Fruit fly (Drosophila melanogaster) whole organism, wandering third instar larva: ENCODE results near the gene CG8100.

Experiments
- Abd-B ChIP-seq: fragments of >200 bp; optimal IDR thresholded peaks from 2 replicates; lab custom pipeline; 2017; ENCODE audit warnings: missing biosample characterization, missing genetic modification characterization
- CG9705 ChIP-seq: fragments of 200-800 bp; sonication (Bioruptor generic); optimal IDR thresholded peaks from 2 replicates; lab custom pipeline; 2018; ENCODE audit warnings: missing biosample characterization, mild to moderate bottlenecking, missing genetic modification characterization
- CrebA ChIP-seq: fragments of 200-800 bp; sonication (Bioruptor generic); optimal IDR thresholded peaks from 2 replicates; lab custom pipeline; 2016; ENCODE audit warnings: missing biosample characterization, mild to moderate bottlenecking, missing genetic modification characterization, borderline replicate concordance
- Dfd ChIP-seq: fragments of >200 bp; optimal IDR thresholded peaks from 2 replicates; lab custom pipeline; 2017; ENCODE audit warnings: missing biosample characterization, missing genetic modification characterization
- Dif ChIP-seq: fragments of 200-275, 200-300 bp; sonication (Bioruptor generic); optimal IDR thresholded peaks from 2 replicates; lab custom pipeline; 2018; ENCODE audit warnings: missing biosample characterization, missing genetic modification characterization; ENCODE audit not compliant: partially characterized antibody
- GATAd ChIP-seq: sonication (Bioruptor generic); optimal IDR thresholded peaks from 2 replicates; lab custom pipeline; 2016; ENCODE audit warnings: missing biosample characterization, missing genetic modification characterization
- HLH106 ChIP-seq: fragments of 200-800 bp; optimal IDR thresholded peaks from 3 replicates; lab custom pipeline; 2019; ENCODE audit warnings: missing biosample characterization, mild to moderate bottlenecking, missing genetic modification characterization, moderate library complexity
- Hnf4 ChIP-seq: fragments of 200-800 bp; sonication (Bioruptor generic); optimal IDR thresholded peaks from 2 replicates; lab custom pipeline; 2016; ENCODE audit warnings: missing biosample characterization, mild to moderate bottlenecking, missing genetic modification characterization
- Hr78 ChIP-seq: fragments of >200 bp; optimal IDR thresholded peaks from 2 replicates; lab custom pipeline; 2017; ENCODE audit warnings: missing biosample characterization, missing genetic modification characterization
- Hr83 ChIP-seq: fragments of 200-300 bp; sonication (Bioruptor generic); optimal IDR thresholded peaks from 2 replicates; lab custom pipeline; 2016; ENCODE audit warnings: missing biosample characterization, mild to moderate bottlenecking, missing genetic modification characterization, moderate library complexity; ENCODE audit not compliant: poor library complexity, severe bottlenecking
- Mio ChIP-seq: sonication (Bioruptor generic); optimal IDR thresholded peaks from 2 replicates; lab custom pipeline; 2016; ENCODE audit warnings: missing biosample characterization, missing genetic modification characterization
- Myc ChIP-seq: fragments of >200 bp; optimal IDR thresholded peaks from 2 replicates; lab custom pipeline; 2017
- N ChIP-seq: fragments of >200 bp; optimal IDR thresholded peaks from 2 replicates; lab custom pipeline; 2018; ENCODE audit warnings: missing biosample characterization, missing external identifiers, missing genetic modification characterization
- OdsH ChIP-seq: fragments of 200-800 bp; sonication (Bioruptor generic); optimal IDR thresholded peaks from 2 replicates; lab custom pipeline; 2016; ENCODE audit warnings: missing biosample characterization, mild to moderate bottlenecking, missing genetic modification characterization
- Rel ChIP-seq, 2 experiments: fragments of 200-800 bp; sonication (Bioruptor generic) in 1 of 2; optimal IDR thresholded peaks; 2 replicates in 1 of 2; 3 replicates in 1 of 2; lab custom pipeline; 2016 to 2019; ENCODE audit warnings: mild to moderate bottlenecking in 2 of 2, missing biosample characterization in 2 of 2, missing genetic modification characterization in 2 of 2, moderate library complexity in 1 of 2
- Sp1 ChIP-seq: fragments of 200-800 bp; sonication (Bioruptor generic); optimal IDR thresholded peaks from 3 replicates; lab custom pipeline; 2019; ENCODE audit warnings: missing biosample characterization, mild to moderate bottlenecking, missing genetic modification characterization, moderate library complexity
- Vsx2 ChIP-seq: fragments of 200-300, 225-300 bp; sonication (Bioruptor generic); optimal IDR thresholded peaks from 2 replicates; lab custom pipeline; 2018; ENCODE audit warnings: missing biosample characterization, missing genetic modification characterization; ENCODE audit not compliant: partially characterized antibody
- br ChIP-seq: fragments of 200-800 bp; sonication (Bioruptor generic); optimal IDR thresholded peaks from 2 replicates; lab custom pipeline; 2016; ENCODE audit warnings: missing biosample characterization, missing genetic modification characterization
- brk ChIP-seq: fragments of 200-800 bp; sonication (Bioruptor generic); optimal IDR thresholded peaks from 2 replicates; lab custom pipeline; 2016; ENCODE audit warnings: missing biosample characterization, mild to moderate bottlenecking, missing genetic modification characterization
- dl ChIP-seq, 2 experiments: fragments of 175-275, 200-275 bp in 1 of 2; fragments of 200-275 bp in 1 of 2; sonication (Bioruptor generic); optimal IDR thresholded peaks; lab custom pipeline; 2018; ENCODE audit warnings: mild to moderate bottlenecking in 2 of 2, missing biosample characterization in 2 of 2, missing genetic modification characterization in 2 of 2, moderate library complexity in 2 of 2; ENCODE audit not compliant: partially characterized antibody in 2 of 2, insufficient read depth in 1 of 2
- ey ChIP-seq: fragments of 200-800 bp; sonication (Bioruptor generic); optimal IDR thresholded peaks from 2 replicates; lab custom pipeline; 2016; ENCODE audit warnings: missing biosample characterization, missing genetic modification characterization
- foxo ChIP-seq, 2 experiments: fragments of 200-800 bp; sonication (Bioruptor generic); optimal IDR thresholded peaks; 2 replicates in 1 of 2; 3 replicates in 1 of 2; lab custom pipeline; 2016 to 2017; ENCODE audit warnings: missing biosample characterization in 2 of 2, missing genetic modification characterization in 2 of 2
- fru ChIP-seq: fragments of 200-800 bp; sonication (Bioruptor generic); optimal IDR thresholded peaks from 3 replicates; lab custom pipeline; 2016; ENCODE audit warnings: missing biosample characterization, mild to moderate bottlenecking, missing genetic modification characterization
- h ChIP-seq: fragments of 200-800 bp; sonication (Bioruptor generic); optimal IDR thresholded peaks from 3 replicates; lab custom pipeline; 2016; ENCODE audit warnings: missing biosample characterization, mild to moderate bottlenecking, missing genetic modification characterization
- jim ChIP-seq: fragments of 175-275, 200-325 bp; sonication (Bioruptor generic); optimal IDR thresholded peaks from 2 replicates; lab custom pipeline; 2016; ENCODE audit warnings: missing biosample characterization, mild to moderate bottlenecking, missing genetic modification characterization
- lola ChIP-seq: fragments of >200 bp; optimal IDR thresholded peaks from 2 replicates; lab custom pipeline; 2017; ENCODE audit warnings: missing biosample characterization, missing genetic modification characterization
- rgr ChIP-seq: fragments of 200-800 bp; sonication (Bioruptor generic); optimal IDR thresholded peaks from 3 replicates; lab custom pipeline; 2016; ENCODE audit warnings: missing biosample characterization, mild to moderate bottlenecking, missing genetic modification characterization
- sage ChIP-seq: fragments of 200-800 bp; sonication (Bioruptor generic); optimal IDR thresholded peaks from 2 replicates; lab custom pipeline; 2016; ENCODE audit warnings: missing biosample characterization, mild to moderate bottlenecking, missing genetic modification characterization
- sv ChIP-seq: fragments of 200-800 bp; sonication (Bioruptor generic); optimal IDR thresholded peaks from 3 replicates; lab custom pipeline; 2016; ENCODE audit warnings: missing biosample characterization, missing genetic modification characterization
- tai ChIP-seq: sonication (Bioruptor generic); optimal IDR thresholded peaks from 2 replicates; lab custom pipeline; 2016; ENCODE audit warnings: missing biosample characterization, missing genetic modification characterization
- usp ChIP-seq: fragments of >200 bp; optimal IDR thresholded peaks from 2 replicates; lab custom pipeline; 2017; ENCODE audit warnings: missing biosample characterization, missing genetic modification characterization
- woc ChIP-seq: sonication (Bioruptor generic); optimal IDR thresholded peaks from 2 replicates; lab custom pipeline; 2016; ENCODE audit warnings: missing biosample characterization, mild to moderate bottlenecking, missing genetic modification characterization

The CG8100 gene

DNA sequence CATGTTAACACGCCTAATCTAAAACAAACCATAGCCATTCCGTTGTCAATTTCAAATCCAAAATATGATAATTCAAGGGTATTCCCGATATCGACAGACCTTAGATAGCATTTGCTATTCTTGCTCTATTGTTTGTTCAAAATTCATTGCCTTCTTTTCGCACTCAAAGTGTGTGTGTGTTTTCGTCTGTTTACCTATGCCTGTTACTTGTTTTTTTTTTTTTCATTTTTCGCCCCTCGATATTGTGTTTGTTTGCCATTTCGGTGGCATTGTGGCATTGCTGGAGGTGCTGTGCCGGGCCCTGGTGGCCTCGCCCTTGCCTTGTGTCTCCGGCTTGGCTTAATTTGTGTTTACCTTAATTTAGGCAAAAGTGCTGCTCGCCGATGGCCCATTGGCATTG is 26.6 kb upstream of the CG8100 start:
- TF ChIP-seq sage (no peak), tai (GFP tag; lab: Kevin White, UChicago) (no peak), GATAd (GFP tag; lab: Kevin White, UChicago) (no peak), Hr78 (GFP tag; lab: Kevin White, UChicago) (no peak), sv (GFP tag; lab: Kevin White, UChicago) (no peak), fru (GFP tag; lab: Kevin White, UChicago) (no peak), Sp1 (no peak), br (GFP tag; lab: Kevin White, UChicago) (no peak), Dfd (GFP tag; lab: Kevin White, UChicago) (no peak)
- TF ChIP-seq, all 38 proteins: peak for 0

DNA sequence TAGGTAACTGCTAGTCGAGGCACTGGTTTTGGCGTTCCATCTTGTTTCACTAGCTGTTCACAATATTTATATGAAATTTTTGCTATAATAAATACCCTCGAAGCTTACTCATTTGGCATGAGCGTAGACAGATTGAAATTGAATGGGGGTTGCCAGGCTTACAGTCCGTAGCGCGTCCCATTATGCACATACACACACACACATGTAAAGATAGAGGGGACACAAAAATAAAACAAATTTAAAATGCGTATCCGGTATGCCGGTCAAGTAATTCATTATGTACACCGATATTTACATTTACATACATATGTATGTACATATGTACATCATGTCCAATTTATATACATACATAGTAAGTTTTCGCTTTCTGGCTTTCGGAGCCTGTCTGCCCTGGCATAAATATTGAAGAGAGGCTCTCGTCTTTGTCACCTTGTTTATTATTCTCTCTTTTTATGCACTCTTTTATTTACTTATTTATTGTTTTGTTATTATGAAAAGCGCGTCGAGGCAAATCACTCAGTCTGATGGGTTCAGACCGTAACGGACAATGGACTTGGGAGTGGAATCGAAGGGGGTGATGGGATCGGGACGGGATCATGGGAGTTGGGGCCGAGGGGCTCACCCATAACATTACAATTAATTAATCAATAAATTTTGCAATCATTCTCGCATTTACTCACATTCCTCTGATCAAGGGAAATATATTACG is 24.0 kb upstream of the CG8100 start:
- TF ChIP-seq brk (GFP tag; lab: Kevin White, UChicago) (no peak), woc (GFP tag; lab: Kevin White, UChicago) (no peak), CrebA (GFP tag; lab: Kevin White, UChicago) (no peak), Sp1 (no peak), foxo (GFP tag; optimal IDR thresholded peaks at IDR 0.05; lab: Kevin White, UChicago) (peak in 1 of 2 experiments; percentile 36), fru (GFP tag; lab: Kevin White, UChicago) (no peak), usp (GFP tag; lab: Kevin White, UChicago) (no peak), dl (GFP tag; optimal IDR thresholded peaks at IDR 0.05; lab: Kevin White, UChicago; ENCODE audit: insufficient read depth in 1 of 2, partially characterized antibody in 2 of 2) (no peak), Dfd (GFP tag; lab: Kevin White, UChicago) (no peak), Rel (GFP tag; optimal IDR thresholded peaks at IDR 0.05; lab: Kevin White, UChicago) (no peak), Rel (tag; optimal IDR thresholded peaks at IDR 0.05; lab: Kevin White, UChicago) (no peak), CG9705 (GFP tag; lab: Kevin White, UChicago) (no peak), Vsx2 (GFP tag; lab: Kevin White, UChicago) (no peak), br (GFP tag; lab: Kevin White, UChicago) (peak; percentile 21), Hr83 (no peak), ey (peak; percentile 10), rgr (GFP tag; lab: Kevin White, UChicago) (peak; percentile 18), Abd-B (GFP tag; lab: Kevin White, UChicago) (no peak), sv (GFP tag; lab: Kevin White, UChicago) (no peak), Dif (GFP tag; lab: Kevin White, UChicago) (no peak), HLH106 (tag; lab: Kevin White, UChicago) (no peak), jim (no peak), lola (GFP tag; lab: Kevin White, UChicago) (no peak), Hnf4 (no peak), Mio (GFP tag; lab: Kevin White, UChicago) (no peak), Myc (lab: Kevin White, UChicago) (no peak)

DNA sequence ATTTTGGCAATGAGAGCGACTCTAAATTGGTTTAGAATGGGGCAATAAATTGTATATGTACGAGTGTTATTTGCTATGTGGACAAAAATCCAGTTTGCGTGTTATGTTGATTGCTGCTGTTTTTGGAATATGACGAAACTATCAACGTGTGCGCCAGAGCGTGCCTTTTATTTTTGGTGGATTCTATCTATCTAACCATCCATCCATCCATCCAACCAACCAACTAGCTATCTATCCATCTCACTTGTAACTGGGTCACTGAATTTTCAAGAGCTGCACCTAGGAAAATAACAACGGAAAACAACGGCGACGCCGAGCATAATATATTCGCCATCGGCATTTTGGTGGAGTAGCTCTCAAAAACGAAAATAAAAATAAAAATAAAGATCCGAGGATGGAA is 20.7 kb upstream of the CG8100 start:
- TF ChIP-seq h (GFP tag; lab: Kevin White, UChicago) (no peak), Dfd (GFP tag; lab: Kevin White, UChicago) (no peak), GATAd (GFP tag; lab: Kevin White, UChicago) (no peak), rgr (GFP tag; lab: Kevin White, UChicago) (no peak), N (GFP tag; lab: Kevin White, UChicago) (no peak), Hnf4 (no peak), OdsH (GFP tag; lab: Kevin White, UChicago) (no peak), dl (GFP tag; optimal IDR thresholded peaks at IDR 0.05; lab: Kevin White, UChicago; ENCODE audit: insufficient read depth in 1 of 2, partially characterized antibody in 2 of 2) (no peak), jim (no peak)
